Worm (Caenorhabditis elegans) whole organism, L3 larva: ENCODE data around the gene cah-2.

Source experiments
- R02D3.7 ChIP-seq: fragments of 150-350 bp; optimal IDR thresholded peaks from 2 replicates; lab custom pipeline; 2014; ENCODE audit warnings: missing biosample characterization, missing genetic modification characterization
- ZK546.5 ChIP-seq: sonication (generic microtip); optimal IDR thresholded peaks from 2 replicates; lab custom pipeline; 2017; ENCODE audit warnings: missing biosample characterization, missing genetic modification characterization
- aly-2 ChIP-seq: fragments of 150-350 bp; optimal IDR thresholded peaks from 2 replicates; lab custom pipeline; 2014; ENCODE audit warnings: missing biosample characterization, missing genetic modification characterization
- ama-1 ChIP-seq: fragments of 150-350 bp; optimal IDR thresholded peaks from 2 replicates; lab custom pipeline; 2018
- ceh-16 ChIP-seq: sonication (generic microtip); optimal IDR thresholded peaks from 2 replicates; lab custom pipeline; 2017; ENCODE audit warnings: missing biosample characterization, missing genetic modification characterization
- ceh-28 ChIP-seq: fragments of 150-350 bp; optimal IDR thresholded peaks from 2 replicates; lab custom pipeline; 2014; ENCODE audit warnings: missing biosample characterization, missing genetic modification reagents, missing genetic modification characterization
- ceh-82 ChIP-seq: fragments of 150-350 bp; optimal IDR thresholded peaks from 2 replicates; lab custom pipeline; 2014; ENCODE audit warnings: missing biosample characterization, missing genetic modification characterization
- ceh-9 ChIP-seq: sonication (generic microtip); optimal IDR thresholded peaks from 2 replicates; lab custom pipeline; 2018; ENCODE audit warnings: missing biosample characterization, missing genetic modification characterization
- daf-12 ChIP-seq: fragments of 150-350 bp; optimal IDR thresholded peaks from 2 replicates; lab custom pipeline; 2014; ENCODE audit warnings: missing biosample characterization, missing genetic modification reagents, missing genetic modification characterization
- egl-27 ChIP-seq: sonication (generic microtip); optimal IDR thresholded peaks from 4 replicates; lab custom pipeline; 2017; ENCODE audit warnings: missing biosample characterization, missing genetic modification reagents, missing genetic modification characterization
- egl-5 ChIP-seq: fragments of 150-350 bp; optimal IDR thresholded peaks from 2 replicates; lab custom pipeline; 2017; ENCODE audit warnings: missing biosample characterization, missing genetic modification reagents, missing genetic modification characterization, inconsistent platforms
- elt-1 ChIP-seq: fragments of 150-350 bp; optimal IDR thresholded peaks from 2 replicates; lab custom pipeline; 2014; ENCODE audit warnings: missing biosample characterization, missing genetic modification characterization
- elt-2 ChIP-seq: sonication (generic microtip); optimal IDR thresholded peaks from 2 replicates; lab custom pipeline; 2016; ENCODE audit warnings: missing genetic modification reagents, mild to moderate bottlenecking, missing genetic modification characterization, missing compliant biosample characterization
- elt-3 ChIP-seq, 3 experiments: fragments of 150-350 bp in 1 of 3; sonication (generic microtip) in 2 of 3; optimal IDR thresholded peaks; 2 replicates in 2 of 3; 4 replicates in 1 of 3; lab custom pipeline; 2014 to 2017; ENCODE audit warnings: missing biosample characterization in 3 of 3, missing genetic modification characterization in 3 of 3
- eor-1 ChIP-seq, 2 experiments: fragments of 150-350 bp; optimal IDR thresholded peaks; 2 replicates each; lab custom pipeline; 2014 to 2018; ENCODE audit warnings: missing biosample characterization in 2 of 2, missing genetic modification characterization in 2 of 2
- fkh-10 ChIP-seq: sonication (generic microtip); optimal IDR thresholded peaks from 2 replicates; lab custom pipeline; 2017; ENCODE audit warnings: missing biosample characterization, missing genetic modification reagents, missing genetic modification characterization
- fkh-2 ChIP-seq: fragments of 150-350 bp; optimal IDR thresholded peaks from 2 replicates; lab custom pipeline; 2014; ENCODE audit warnings: missing biosample characterization, missing genetic modification reagents, missing genetic modification characterization
- fos-1 ChIP-seq: fragments of 150-350 bp; optimal IDR thresholded peaks from 2 replicates; lab custom pipeline; 2014; ENCODE audit warnings: missing biosample characterization, missing genetic modification characterization
- jun-1 ChIP-seq: fragments of 150-350 bp; optimal IDR thresholded peaks from 2 replicates; lab custom pipeline; 2014; ENCODE audit warnings: missing biosample characterization, missing genetic modification reagents, missing genetic modification characterization
- lin-15B ChIP-seq: fragments of 150-350 bp; optimal IDR thresholded peaks from 2 replicates; lab custom pipeline; 2014; ENCODE audit warnings: missing biosample characterization, missing genetic modification characterization
- lin-39 ChIP-seq: fragments of 150-350 bp; optimal IDR thresholded peaks from 2 replicates; lab custom pipeline; 2018; ENCODE audit warnings: missing biosample characterization, missing genetic modification reagents, missing genetic modification characterization
- lsy-12 ChIP-seq: sonication (generic microtip); optimal IDR thresholded peaks from 2 replicates; lab custom pipeline; 2016; ENCODE audit warnings: mild to moderate bottlenecking, missing genetic modification characterization, missing compliant biosample characterization
- mdl-1 ChIP-seq: fragments of 150-350 bp; optimal IDR thresholded peaks from 2 replicates; lab custom pipeline; 2014; ENCODE audit warnings: missing biosample characterization, missing genetic modification characterization
- mml-1 ChIP-seq: fragments of 150-350 bp; sonication (generic microtip); optimal IDR thresholded peaks from 3 replicates; lab custom pipeline; 2014; ENCODE audit warnings: missing biosample characterization, missing genetic modification characterization
- nfya-1 ChIP-seq: sonication (generic microtip); optimal IDR thresholded peaks from 2 replicates; lab custom pipeline; 2017; ENCODE audit warnings: missing genetic modification characterization, mild to moderate bottlenecking, missing compliant biosample characterization, antibody characterized with exemption, moderate library complexity; ENCODE audit not compliant: insufficient read depth
- nhr-11 ChIP-seq: fragments of 150-350 bp; optimal IDR thresholded peaks from 2 replicates; lab custom pipeline; 2014; ENCODE audit warnings: missing biosample characterization, missing genetic modification characterization
- nhr-12 ChIP-seq: fragments of 150-350 bp; optimal IDR thresholded peaks from 2 replicates; lab custom pipeline; 2014; ENCODE audit warnings: missing biosample characterization, missing genetic modification characterization
- nhr-23 ChIP-seq: fragments of 150-350 bp; optimal IDR thresholded peaks from 2 replicates; lab custom pipeline; 2014; ENCODE audit warnings: missing biosample characterization, missing genetic modification reagents, missing genetic modification characterization
- nhr-237 ChIP-seq: fragments of 150-350 bp; optimal IDR thresholded peaks from 2 replicates; lab custom pipeline; 2014; ENCODE audit warnings: missing biosample characterization, missing genetic modification characterization
- nhr-25 ChIP-seq: sonication (generic microtip); optimal IDR thresholded peaks from 2 replicates; lab custom pipeline; 2017; ENCODE audit warnings: missing biosample characterization, missing genetic modification characterization
- nhr-28 ChIP-seq: fragments of 150-350 bp; optimal IDR thresholded peaks from 2 replicates; lab custom pipeline; 2014; ENCODE audit warnings: missing biosample characterization, missing genetic modification characterization
- nhr-43 ChIP-seq: sonication (generic microtip); optimal IDR thresholded peaks from 2 replicates; lab custom pipeline; 2016; ENCODE audit warnings: mild to moderate bottlenecking, missing genetic modification characterization, missing compliant biosample characterization; ENCODE audit not compliant: poor library complexity, severe bottlenecking
- nhr-67 ChIP-seq: fragments of 150-350 bp; optimal IDR thresholded peaks from 2 replicates; lab custom pipeline; 2014; ENCODE audit warnings: missing biosample characterization, missing genetic modification characterization
- nhr-76 ChIP-seq: fragments of 150-350 bp; sonication (generic microtip); optimal IDR thresholded peaks from 5 replicates; lab custom pipeline; 2014; ENCODE audit warnings: missing biosample characterization, missing genetic modification characterization
- nhr-77 ChIP-seq: fragments of 150-350 bp; optimal IDR thresholded peaks from 2 replicates; lab custom pipeline; 2014; ENCODE audit warnings: missing biosample characterization, missing genetic modification characterization
- pha-4 ChIP-seq: fragments of 150-350 bp; optimal IDR thresholded peaks from 2 replicates; lab custom pipeline; 2014; ENCODE audit warnings: missing biosample characterization, missing genetic modification reagents, missing genetic modification characterization
- pqm-1 ChIP-seq: fragments of 150-350 bp; optimal IDR thresholded peaks from 2 replicates; lab custom pipeline; 2017; ENCODE audit warnings: missing biosample characterization, missing genetic modification characterization, inconsistent platforms
- sea-2 ChIP-seq: fragments of 150-350 bp; sonication (generic microtip); optimal IDR thresholded peaks from 4 replicates; lab custom pipeline; 2014; ENCODE audit warnings: missing biosample characterization, missing genetic modification reagents, missing genetic modification characterization
- skn-1 ChIP-seq: fragments of 150-350 bp; optimal IDR thresholded peaks from 2 replicates; lab custom pipeline; 2014; ENCODE audit warnings: missing biosample characterization, missing genetic modification characterization
- snpc-4 ChIP-seq: fragments of 150-350 bp; optimal IDR thresholded peaks from 2 replicates; lab custom pipeline; 2014; ENCODE audit warnings: missing biosample characterization, missing genetic modification characterization
- tbx-2 ChIP-seq: sonication (generic microtip); optimal IDR thresholded peaks from 2 replicates; lab custom pipeline; 2016; ENCODE audit warnings: mild to moderate bottlenecking, missing genetic modification characterization, missing compliant biosample characterization
- unc-62 ChIP-seq: fragments of 150-350 bp; sonication (generic microtip); optimal IDR thresholded peaks from 4 replicates; lab custom pipeline; 2014; ENCODE audit warnings: missing biosample characterization, missing genetic modification reagents, missing genetic modification characterization
- ztf-11 ChIP-seq: fragments of 150-350 bp; optimal IDR thresholded peaks from 2 replicates; lab custom pipeline; 2014; ENCODE audit warnings: missing biosample characterization, missing genetic modification characterization

cah-2 gene

DNA sequence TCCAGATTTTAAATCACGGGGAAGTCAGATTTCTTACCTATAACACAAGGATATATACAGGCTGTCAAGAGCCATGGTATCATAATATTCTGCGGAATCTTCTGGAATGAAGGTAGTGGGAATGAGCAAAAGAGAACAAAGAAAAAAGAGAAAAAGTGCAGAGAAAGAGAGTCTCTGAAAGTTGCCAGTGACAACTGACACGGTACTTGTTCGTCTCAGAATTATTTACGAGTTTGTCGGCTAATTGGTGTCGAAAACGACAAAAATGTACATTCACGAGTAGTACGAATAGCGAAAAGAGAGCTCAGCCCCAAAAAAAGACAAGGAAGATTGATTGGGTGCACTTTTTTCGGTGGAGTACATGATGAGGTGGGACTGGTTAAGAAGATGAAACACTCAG lies at the start of gene cah-2:
TSS of gene cah-2 (minus strand) at position 101 of the 400 bp plus-strand sequence.
- TF ChIP-seq nhr-76 (tag; lab: Kevin White, UChicago), result no peak
- no peak for TF ChIP-seq sea-2 (GFP tag; lab: Kevin White, UChicago)
- TF ChIP-seq nfya-1 (tag; lab: Kevin White, UChicago), result no peak
- no peak for TF ChIP-seq ceh-9 (tag; lab: Kevin White, UChicago)
- no peak for TF ChIP-seq lin-39
- no peak for TF ChIP-seq nhr-77 (tag; lab: Kevin White, UChicago)
- TF ChIP-seq fkh-2, result no peak
- TF ChIP-seq ceh-28, result no peak
- TF ChIP-seq egl-5, result no peak
- TF ChIP-seq elt-3 (tag; optimal IDR thresholded peaks at IDR 0.05; lab: Kevin White, UChicago), result no peak
- no peak for TF ChIP-seq mdl-1
- TF ChIP-seq ztf-11, result no peak
- no peak for TF ChIP-seq nhr-67 (tag; lab: Kevin White, UChicago)
- TF ChIP-seq unc-62 (GFP tag; lab: Kevin White, UChicago), result no peak
- TF ChIP-seq fkh-10, result no peak
- TF ChIP-seq R02D3.7 (tag; lab: Kevin White, UChicago), result no peak
- TF ChIP-seq aly-2 (tag; lab: Kevin White, UChicago), result no peak
- no peak for TF ChIP-seq mml-1 (tag; lab: Kevin White, UChicago)
- no peak for TF ChIP-seq nhr-11 (tag; lab: Kevin White, UChicago)
- no peak for TF ChIP-seq tbx-2 (tag; lab: Kevin White, UChicago)

- TF ChIP-seq eor-1 (tag; optimal IDR thresholded peaks at IDR 0.05; lab: Kevin White, UChicago), result no peak
- no peak for TF ChIP-seq mml-1 (tag; lab: Kevin White, UChicago)
- TF ChIP-seq elt-1 (tag; lab: Kevin White, UChicago), result no peak
- TF ChIP-seq nhr-237 (tag; lab: Kevin White, UChicago), result no peak
- TF ChIP-seq elt-3 (tag; optimal IDR thresholded peaks at IDR 0.05; lab: Kevin White, UChicago), result peak in 1 of 3 experiments; percentile 63
- TF ChIP-seq nhr-12, result no peak
- peak; percentile 52 for TF ChIP-seq nhr-23 (tag; lab: Kevin White, UChicago)
- no peak for TF ChIP-seq ceh-82
- TF ChIP-seq nhr-67 (tag; lab: Kevin White, UChicago), result no peak
- TF ChIP-seq nhr-25 (tag; lab: Kevin White, UChicago), result no peak
- no peak for TF ChIP-seq unc-62 (GFP tag; lab: Kevin White, UChicago)
- no peak for TF ChIP-seq ceh-16
- no peak for TF ChIP-seq daf-12 (tag; lab: Kevin White, UChicago)
- no peak for TF ChIP-seq nhr-28 (tag; lab: Kevin White, UChicago)
- TF ChIP-seq nhr-43 (tag; lab: Kevin White, UChicago), result peak; percentile 59
- no peak for TF ChIP-seq snpc-4 (tag; lab: Kevin White, UChicago)
- TF ChIP-seq, all 47 proteins: peak for 3
Measured at ce11 chrII:7531478-7531877, 48.6 kb upstream of the cah-2 start.

ce11 chrII:7530944-7531343 lies 48.0 kb upstream of the cah-2 start, which contains the start of gene wrt-1:
wrt-1 (plus strand) TSS chrII:7530996.
- TF ChIP-seq ama-1, result peak; percentile 19
- TF ChIP-seq nhr-23 (tag; lab: Kevin White, UChicago), result peak; percentile 41
- no peak for TF ChIP-seq skn-1 (tag; lab: Kevin White, UChicago)

DNA sequence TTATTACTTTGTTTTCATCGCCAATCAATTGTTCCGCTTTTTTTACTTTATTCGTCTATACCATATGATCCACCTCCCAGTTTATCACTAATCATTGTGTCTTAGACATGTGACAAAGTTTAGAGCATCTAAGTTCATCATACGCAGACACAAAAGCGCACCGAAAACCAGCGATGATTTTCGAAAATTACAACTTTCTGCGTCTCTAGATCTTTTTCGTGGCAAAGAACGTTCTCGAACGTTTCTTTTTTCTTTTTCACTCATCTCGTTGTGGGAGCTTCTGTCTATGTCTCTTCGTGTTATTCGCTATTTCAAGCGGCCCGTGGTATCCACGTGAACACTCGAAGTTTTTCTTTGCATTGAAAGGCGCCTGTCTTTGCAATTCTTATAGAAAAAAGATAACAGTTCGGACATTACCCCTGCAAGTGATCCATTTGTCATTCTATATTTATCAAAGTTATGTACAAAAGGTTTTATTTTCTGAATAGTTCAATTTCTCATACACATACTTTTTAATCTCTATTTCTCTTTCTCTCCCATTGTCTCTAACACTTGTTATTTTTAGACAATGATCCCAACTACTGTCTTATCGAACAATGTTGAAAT lies 46.3 kb upstream of the cah-2 start, which contains the start of gene ZK1290.5:
TSS of gene ZK1290.5 (plus strand) at position 566 of the 606 bp plus-strand sequence.
- no peak for TF ChIP-seq sea-2 (GFP tag; lab: Kevin White, UChicago)
- peak; percentile 86 for TF ChIP-seq nhr-25 (tag; lab: Kevin White, UChicago)
- TF ChIP-seq lin-15B (tag; lab: Kevin White, UChicago), result peak; percentile 58
- peak; percentile 92 for TF ChIP-seq nhr-23 (tag; lab: Kevin White, UChicago)
- peak; percentile 94 for TF ChIP-seq elt-2 (tag; lab: Kevin White, UChicago)
- no peak for TF ChIP-seq daf-12 (tag; lab: Kevin White, UChicago)
- TF ChIP-seq ZK546.5 (tag; lab: Kevin White, UChicago), result no peak
- TF ChIP-seq egl-27 (tag; lab: Kevin White, UChicago), result peak; percentile 77
- peak; percentile 73 for TF ChIP-seq pqm-1 (tag; lab: Kevin White, UChicago)
- TF ChIP-seq unc-62 (GFP tag; lab: Kevin White, UChicago), result peak; percentile 34
- peak; percentile 75 for TF ChIP-seq mml-1 (tag; lab: Kevin White, UChicago)
- TF ChIP-seq nhr-43 (tag; lab: Kevin White, UChicago), result peak; percentile 91
- peak; percentile 84 for TF ChIP-seq pha-4 (tag; lab: Kevin White, UChicago)
- TF ChIP-seq nhr-28 (tag; lab: Kevin White, UChicago), result no peak
- peak; percentile 62 for TF ChIP-seq tbx-2 (tag; lab: Kevin White, UChicago)
- no peak for TF ChIP-seq aly-2 (tag; lab: Kevin White, UChicago)
- TF ChIP-seq nhr-237 (tag; lab: Kevin White, UChicago), result no peak
- peak; percentile 67 for TF ChIP-seq lin-39
- peak; percentile 1 to 61 (median 49) for TF ChIP-seq elt-3 (tag; optimal IDR thresholded peaks at IDR 0.05; lab: Kevin White, UChicago)
- TF ChIP-seq nfya-1 (tag; lab: Kevin White, UChicago), result peak; percentile 87
- peak; percentile 53 for TF ChIP-seq mdl-1
- peak; percentile 84 for TF ChIP-seq lsy-12
- peak; percentile 80 for TF ChIP-seq nhr-11 (tag; lab: Kevin White, UChicago)
- TF ChIP-seq nhr-76 (tag; lab: Kevin White, UChicago), result no peak
- no peak for TF ChIP-seq fkh-2
- peak; percentile 20 for TF ChIP-seq elt-1 (tag; lab: Kevin White, UChicago)
- peak; percentile 93 for TF ChIP-seq jun-1 (tag; lab: Kevin White, UChicago)
- peak; percentile 60 for TF ChIP-seq fos-1 (tag; lab: Kevin White, UChicago)
- TF ChIP-seq ceh-28, result peak; percentile 60
- peak; percentile 51 for TF ChIP-seq egl-5
- no peak for TF ChIP-seq nhr-12
- peak; percentile 71 for TF ChIP-seq skn-1 (tag; lab: Kevin White, UChicago)
